Worm (Caenorhabditis elegans): ENCODE measurements around the gene arx-4.

The arx-4 gene

DNA sequence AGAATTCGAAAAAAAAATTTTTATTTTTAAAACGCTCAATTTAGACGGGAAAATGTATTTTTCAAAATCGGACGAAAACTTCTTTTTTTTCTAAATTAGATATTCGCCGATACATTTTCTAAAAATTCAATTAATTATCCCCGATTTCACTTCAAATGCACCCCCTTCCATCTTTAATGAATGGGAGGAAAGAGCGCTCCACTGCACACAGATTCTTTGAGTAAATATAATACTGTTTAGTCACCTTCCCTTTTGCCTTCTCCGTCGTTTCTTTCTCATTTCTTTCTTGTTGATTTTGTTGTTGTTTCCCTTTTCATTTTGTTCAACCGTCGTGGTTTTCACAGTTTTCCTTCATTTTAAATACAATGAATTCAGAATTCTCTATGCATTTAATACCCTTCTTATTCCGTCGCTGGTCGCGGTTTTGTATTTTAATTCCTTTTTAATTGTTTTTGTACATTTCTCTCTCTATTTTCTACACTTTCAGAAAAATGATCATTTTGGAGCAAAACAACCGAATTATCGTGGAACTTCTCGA lies at the start of gene arx-4:
TSS of gene arx-4 (plus strand) at position 488 of the 538 bp plus-strand sequence.
- TF ChIP-seq him-1 (tag; optimal IDR thresholded peaks at IDR 0.05) (no peak), dao-5 (tag; optimal IDR thresholded peaks at IDR 0.05) (no peak), W03F9.2 (tag; optimal IDR thresholded peaks at IDR 0.05) (no peak)

DNA sequence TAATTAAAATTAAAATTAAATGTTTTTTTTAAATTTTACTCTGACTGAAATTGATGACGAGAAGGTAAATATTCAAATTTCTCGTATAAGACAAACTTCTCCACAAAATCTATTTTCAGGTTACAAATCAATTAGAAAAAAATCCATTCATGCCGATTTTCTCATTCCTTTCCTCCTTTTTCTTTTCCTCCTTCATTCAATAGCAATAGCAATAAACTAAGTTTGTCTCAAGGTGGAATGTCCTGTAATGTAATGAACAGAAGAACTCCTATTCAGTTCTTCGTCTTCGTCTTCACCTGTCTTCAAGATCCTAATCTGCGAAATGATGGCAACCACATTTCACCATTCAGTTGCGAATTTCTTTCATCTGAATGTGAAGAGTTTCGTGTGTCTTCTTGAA lies 46.3 kb upstream of the arx-4 start, which contains the start of gene dac-1:
TSS of gene dac-1 (plus strand) at position 301 of the 400 bp plus-strand sequence.
- TF ChIP-seq dao-5 (tag; optimal IDR thresholded peaks at IDR 0.05) (no peak), him-1 (tag; optimal IDR thresholded peaks at IDR 0.05) (no peak), W03F9.2 (tag; optimal IDR thresholded peaks at IDR 0.05) (no peak)

DNA sequence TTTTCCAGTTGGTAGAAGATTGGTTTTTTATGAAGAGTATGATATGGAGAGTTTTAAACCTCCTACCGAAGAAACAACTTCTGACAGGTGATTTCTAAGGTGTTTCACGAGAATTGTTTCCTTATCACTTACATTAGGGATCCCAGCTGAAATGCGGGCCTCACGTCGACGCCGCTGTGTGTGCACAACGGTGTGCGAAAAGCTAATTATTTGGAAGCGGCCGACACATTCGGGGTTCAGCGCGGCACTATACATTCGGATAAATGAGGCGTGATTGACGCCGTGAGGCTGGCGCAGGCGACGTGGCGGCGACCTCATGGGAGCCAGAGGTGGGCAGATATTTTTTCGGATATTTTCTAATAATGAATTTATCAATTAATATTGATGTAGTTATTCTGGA lies 42.8 kb upstream of the arx-4 start:
- TF ChIP-seq W03F9.2 (tag; optimal IDR thresholded peaks at IDR 0.05) (no peak), him-1 (tag; optimal IDR thresholded peaks at IDR 0.05) (no peak), dao-5 (tag; optimal IDR thresholded peaks at IDR 0.05) (no peak)

DNA sequence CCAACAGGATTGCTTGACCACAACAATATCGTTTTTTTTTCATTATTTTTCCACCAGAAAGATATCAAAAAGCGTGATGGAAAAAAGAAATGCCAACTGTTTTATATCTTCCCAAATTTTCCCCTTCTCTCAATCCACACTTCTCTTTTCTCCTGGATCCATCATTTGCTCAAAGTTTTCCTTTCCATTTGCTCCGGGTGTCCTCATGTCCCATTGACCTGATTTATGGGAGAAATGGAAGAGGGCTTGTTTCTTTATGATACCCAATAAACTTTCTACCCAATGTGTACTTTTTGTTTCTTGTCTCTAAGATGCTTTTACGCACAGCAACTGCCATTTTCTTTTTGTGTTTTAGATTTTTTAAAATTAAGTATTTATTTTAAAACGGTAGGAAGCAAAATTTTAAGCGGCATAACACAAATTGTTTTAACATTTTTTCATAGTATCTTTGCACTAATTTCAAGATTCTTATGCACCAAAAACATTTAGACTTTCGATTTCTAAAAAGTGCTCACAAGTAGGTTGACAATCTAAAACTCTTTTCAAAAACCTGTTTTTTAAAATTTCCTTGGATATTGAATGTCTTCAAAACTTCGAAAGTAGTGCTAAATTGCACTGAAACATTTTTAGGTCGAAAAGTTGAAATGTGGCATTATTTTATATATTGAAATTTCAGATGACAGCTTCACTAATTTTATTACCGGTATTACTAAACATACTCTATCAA lies 39.4 kb upstream of the arx-4 start, which contains the start of gene clec-149:
TSS of gene clec-149 (plus strand) at position 677 of the 727 bp plus-strand sequence.
- TF ChIP-seq dao-5 (tag; optimal IDR thresholded peaks at IDR 0.05) (no peak), him-1 (tag; optimal IDR thresholded peaks at IDR 0.05) (no peak), W03F9.2 (tag; optimal IDR thresholded peaks at IDR 0.05) (no peak)

DNA sequence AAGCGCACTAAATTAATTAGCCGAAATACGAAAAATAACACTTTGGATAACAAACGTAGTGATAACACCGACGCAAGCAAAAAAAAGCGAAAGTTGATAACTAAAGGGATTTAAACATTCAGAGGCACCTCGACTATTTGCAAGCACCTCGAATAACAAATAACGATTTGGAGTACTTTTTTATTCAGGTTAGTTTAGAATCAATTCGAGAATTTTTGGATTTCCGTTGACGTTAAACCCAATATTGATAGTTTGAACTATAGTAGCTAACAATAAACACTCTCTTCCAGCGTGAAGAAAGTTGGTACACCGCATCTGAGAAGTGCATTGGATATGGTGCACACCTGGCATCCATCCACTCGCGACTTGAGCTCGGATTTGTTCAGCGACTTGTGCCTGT lies 36.9 kb upstream of the arx-4 start:
- no peak for TF ChIP-seq him-1 (tag; optimal IDR thresholded peaks at IDR 0.05)
- TF ChIP-seq W03F9.2 (tag; optimal IDR thresholded peaks at IDR 0.05): no peak
- no peak for TF ChIP-seq dao-5 (tag; optimal IDR thresholded peaks at IDR 0.05)

DNA sequence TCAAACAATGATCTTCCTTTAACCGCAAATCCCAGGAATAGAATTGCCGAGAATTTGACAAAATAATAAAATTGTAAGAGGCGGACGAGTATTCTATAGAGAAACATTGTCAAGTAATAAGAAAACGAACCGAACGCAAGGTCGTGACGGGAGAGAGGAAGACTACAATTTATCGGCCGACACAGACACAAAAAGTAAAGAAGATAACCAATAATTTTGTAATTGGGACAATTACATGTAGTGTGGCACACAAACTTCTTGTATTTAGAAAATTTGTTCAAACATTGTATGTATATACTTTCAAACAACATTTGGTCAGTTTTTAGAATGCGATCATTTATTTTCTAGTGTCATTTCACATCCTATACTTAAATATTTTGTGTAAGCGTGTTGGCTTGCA lies 30.1 kb upstream of the arx-4 start, which contains the start of gene ceeh-1:
TSS of gene ceeh-1 (minus strand) at position 317 of the 400 bp plus-strand sequence.
- TF ChIP-seq him-1 (tag; optimal IDR thresholded peaks at IDR 0.05) (no peak), W03F9.2 (tag; optimal IDR thresholded peaks at IDR 0.05) (no peak), dao-5 (tag; optimal IDR thresholded peaks at IDR 0.05) (no peak)

DNA sequence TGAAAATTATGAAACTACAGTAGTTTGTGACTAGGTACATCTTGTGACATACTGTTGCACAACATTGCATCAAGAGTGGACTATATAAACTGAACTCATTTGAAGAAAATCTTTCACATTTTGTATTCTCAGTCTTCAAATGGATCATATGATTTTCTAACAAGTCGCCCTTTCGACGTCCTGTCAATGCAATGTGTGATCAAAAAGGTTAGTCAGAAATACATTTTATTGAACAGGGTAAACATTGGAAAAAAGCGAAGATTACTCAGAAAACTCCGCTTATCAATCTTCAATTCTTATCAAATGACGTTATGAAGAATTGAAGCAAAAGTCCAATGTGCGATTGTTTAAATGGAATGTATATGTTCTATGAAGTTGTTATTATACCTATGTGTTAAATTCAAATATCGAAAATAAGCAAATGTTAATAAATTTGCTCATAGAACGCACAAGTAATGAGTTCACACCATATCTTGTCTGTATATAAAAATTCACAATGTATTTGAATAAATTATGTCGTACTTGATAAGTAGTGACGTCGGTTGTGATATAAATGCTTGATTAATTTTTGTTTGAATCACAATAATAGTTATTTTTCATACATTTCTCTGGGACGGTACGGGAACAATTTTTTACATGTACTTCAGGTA lies 29.1 kb upstream of the arx-4 start, which contains the start of gene zip-2:
TSS of gene zip-2 (plus strand) at position 128 of the 650 bp plus-strand sequence.
- TF ChIP-seq W03F9.2 (tag; optimal IDR thresholded peaks at IDR 0.05) (no peak), dao-5 (tag; optimal IDR thresholded peaks at IDR 0.05) (no peak), him-1 (tag; optimal IDR thresholded peaks at IDR 0.05) (no peak)

DNA sequence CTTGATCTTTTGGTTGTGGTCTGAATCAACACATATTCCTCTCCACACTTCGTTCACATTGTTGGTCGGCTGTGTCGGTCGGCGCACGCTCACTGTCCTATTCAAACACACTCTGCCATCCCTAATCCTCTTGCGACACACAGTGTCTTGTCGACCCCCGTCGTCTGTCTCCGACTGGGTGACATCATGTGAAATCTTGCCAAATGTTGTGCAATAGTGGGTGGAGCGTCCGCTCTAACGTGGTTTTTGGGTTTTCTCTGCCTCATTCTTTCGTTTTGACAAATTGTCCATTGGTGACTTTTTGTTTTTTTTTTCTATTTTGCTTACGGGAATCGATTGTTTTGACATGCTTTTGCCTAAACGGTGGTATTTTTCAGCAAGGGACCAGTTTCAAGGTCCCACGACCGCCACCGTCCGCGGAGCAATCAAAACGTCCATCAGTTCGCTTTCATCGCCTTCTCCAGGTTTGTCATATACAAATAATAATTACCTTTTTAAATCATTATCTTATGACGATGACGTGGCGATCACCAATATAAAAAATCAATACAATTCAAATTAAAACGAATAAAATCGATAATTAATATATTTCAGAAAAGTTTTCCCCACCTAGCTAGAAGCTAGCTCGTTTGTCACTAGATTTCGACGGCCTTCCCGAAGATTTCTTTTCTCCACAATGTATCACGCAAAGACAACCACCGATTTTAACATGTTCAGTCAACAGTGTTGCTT lies 28.2 kb upstream of the arx-4 start:
- TF ChIP-seq W03F9.2 (tag; optimal IDR thresholded peaks at IDR 0.05) (peak; percentile 78), him-1 (tag; optimal IDR thresholded peaks at IDR 0.05) (peak; percentile 31), dao-5 (tag; optimal IDR thresholded peaks at IDR 0.05) (no peak)

DNA sequence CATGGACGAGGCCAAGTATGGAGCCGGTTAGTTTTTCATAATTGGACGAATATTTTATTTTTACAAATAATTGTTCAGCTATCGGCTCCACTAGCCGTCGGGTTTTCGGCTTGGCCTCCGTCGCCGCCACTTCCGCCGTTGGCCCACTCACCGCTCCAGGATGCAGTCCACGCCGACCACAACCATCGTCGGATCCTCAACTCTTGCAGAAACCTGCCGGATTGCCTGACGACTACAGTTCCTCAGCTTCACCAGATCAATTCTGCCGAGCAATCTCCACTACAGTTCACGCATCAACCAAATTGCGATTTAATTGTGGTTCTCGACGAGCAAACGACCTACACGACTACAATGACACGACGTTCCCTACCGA lies 27.7 kb upstream of the arx-4 start:
- no peak for TF ChIP-seq dao-5 (tag; optimal IDR thresholded peaks at IDR 0.05)
- no peak for TF ChIP-seq him-1 (tag; optimal IDR thresholded peaks at IDR 0.05)
- TF ChIP-seq W03F9.2 (tag; optimal IDR thresholded peaks at IDR 0.05): no peak

DNA sequence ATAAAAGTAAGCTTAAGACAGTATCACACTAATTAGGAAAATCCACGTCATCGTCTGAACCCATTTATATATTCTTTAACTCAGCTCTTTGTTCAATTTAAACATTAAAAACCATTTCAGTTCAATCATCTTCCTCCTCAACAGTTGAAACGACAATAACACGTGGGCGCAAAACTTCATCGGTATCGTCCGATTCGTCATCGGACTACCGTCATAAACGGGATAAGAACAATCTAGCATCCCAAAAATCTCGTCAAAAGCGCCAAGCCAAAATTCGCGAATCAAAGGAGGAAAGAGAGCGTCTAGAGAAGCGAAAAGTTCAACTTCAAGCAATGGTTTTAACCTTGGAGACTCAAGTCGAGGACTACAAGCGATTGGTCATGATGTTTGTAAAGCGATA lies 26.9 kb upstream of the arx-4 start:
- TF ChIP-seq W03F9.2 (tag; optimal IDR thresholded peaks at IDR 0.05) (no peak), dao-5 (tag; optimal IDR thresholded peaks at IDR 0.05) (no peak), him-1 (tag; optimal IDR thresholded peaks at IDR 0.05) (no peak)

DNA sequence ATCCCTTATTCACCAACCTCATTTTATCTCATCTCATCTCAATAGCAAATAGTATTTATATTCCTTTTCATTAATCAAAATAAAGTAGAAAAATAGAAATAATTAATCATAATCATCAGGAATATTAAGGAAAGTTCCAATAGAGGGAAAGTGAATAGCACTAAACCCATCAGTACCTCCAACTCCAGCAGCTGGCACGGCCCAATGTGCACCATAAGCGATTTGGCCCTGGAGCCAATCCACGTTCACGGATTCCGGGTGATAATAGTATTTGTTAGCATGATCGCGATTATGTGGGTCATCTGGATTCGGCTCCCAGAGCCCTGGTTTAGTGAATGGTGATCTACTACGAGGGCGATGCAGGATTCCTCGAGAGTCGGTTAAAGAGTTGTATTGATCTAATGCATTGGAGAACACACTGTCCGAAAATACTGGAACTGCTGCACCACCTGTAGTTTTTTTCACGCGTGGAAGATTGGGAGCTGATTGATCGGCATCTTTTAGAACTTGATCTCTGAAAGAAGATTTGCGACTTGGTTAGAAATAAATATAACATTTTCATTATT lies 26.3 kb upstream of the arx-4 start:
- TF ChIP-seq him-1 (tag; optimal IDR thresholded peaks at IDR 0.05) (peak; percentile 81), W03F9.2 (tag; optimal IDR thresholded peaks at IDR 0.05) (peak; percentile 1), dao-5 (tag; optimal IDR thresholded peaks at IDR 0.05) (peak; percentile 60)

DNA sequence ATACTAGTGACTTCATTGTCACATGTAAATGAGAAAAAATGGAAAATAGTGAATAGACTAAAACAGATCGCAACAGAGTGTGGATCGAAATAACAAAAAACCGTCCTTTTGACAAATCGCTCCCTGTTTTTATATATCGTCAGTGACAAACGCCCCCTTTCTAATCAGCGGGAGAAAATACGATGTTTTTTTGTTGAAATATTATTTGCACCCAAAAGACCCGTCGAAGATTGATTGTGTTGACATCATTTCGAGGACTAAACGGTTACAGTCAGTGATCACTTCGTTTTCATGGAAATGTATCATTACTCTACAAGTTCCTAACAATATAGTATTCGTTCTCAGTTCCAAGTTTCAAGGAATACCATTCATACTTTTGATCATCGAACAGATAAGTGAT lies 22.6 kb upstream of the arx-4 start, which contains the start of gene dos-3:
TSS of gene dos-3 (minus strand) at position 101 of the 400 bp plus-strand sequence.
- TF ChIP-seq him-1 (tag; optimal IDR thresholded peaks at IDR 0.05) (no peak), W03F9.2 (tag; optimal IDR thresholded peaks at IDR 0.05) (no peak), dao-5 (tag; optimal IDR thresholded peaks at IDR 0.05) (no peak)

DNA sequence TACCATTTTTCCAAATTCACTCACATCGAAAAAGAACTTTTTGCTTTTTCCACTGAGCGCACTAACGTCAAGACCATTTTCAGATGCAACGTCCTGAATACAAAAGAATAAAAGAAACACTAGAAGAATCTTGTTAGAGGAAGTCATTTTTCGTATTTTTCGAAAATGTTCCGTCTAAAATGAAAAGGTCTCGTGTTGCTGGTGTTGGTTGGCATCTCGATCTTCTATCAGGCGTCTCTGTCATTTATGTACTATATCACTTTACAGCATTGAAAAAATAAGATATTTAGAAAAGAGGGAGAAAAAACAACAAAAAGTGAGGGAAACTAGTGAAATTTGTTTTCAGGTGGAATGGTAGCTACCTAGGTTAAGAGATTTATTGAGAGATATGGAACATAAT lies 20.9 kb upstream of the arx-4 start, which contains the start of gene K02F3.9:
TSS of gene K02F3.9 (minus strand) at position 190 of the 400 bp plus-strand sequence.
- no peak for TF ChIP-seq W03F9.2 (tag; optimal IDR thresholded peaks at IDR 0.05)
- TF ChIP-seq him-1 (tag; optimal IDR thresholded peaks at IDR 0.05): no peak
- TF ChIP-seq dao-5 (tag; optimal IDR thresholded peaks at IDR 0.05): no peak

All from whole organism, L4/young adult.